Worm (Caenorhabditis elegans) whole organism, midembryonic: ENCODE measurements around the gene gakh-1.

Source experiments
- T22C8.4 ChIP-seq: fragments of 200-800 bp; sonication (Bioruptor generic); IDR thresholded peaks from 2 replicates; pipeline ENCODE4 v1.3.6; 2022; ENCODE audit warnings: missing genetic modification characterization, missing compliant biosample characterization
- cog-1 ChIP-seq: sonication (generic microtip); optimal IDR thresholded peaks from 2 replicates; lab custom pipeline; 2016; ENCODE audit warnings: missing genetic modification characterization, missing compliant biosample characterization
- flt-1 ChIP-seq: fragments of 200-800 bp; sonication (Bioruptor generic); IDR thresholded peaks from 2 replicates; pipeline ENCODE4 v1.3.6; 2022; ENCODE audit warnings: missing genetic modification characterization, missing compliant biosample characterization
- klf-2 ChIP-seq: fragments of 200-800 bp; sonication (Bioruptor generic); conservative IDR thresholded peaks from 2 replicates; pipeline ENCODE4 v1.3.6; 2022; ENCODE audit warnings: missing genetic modification reagents, missing genetic modification characterization, missing compliant biosample characterization
- med-1 ChIP-seq: sonication (generic microtip); optimal IDR thresholded peaks from 2 replicates; lab custom pipeline; 2017; ENCODE audit warnings: missing genetic modification characterization, mild to moderate bottlenecking, missing compliant biosample characterization, antibody characterized with exemption, missing genetic modification reagents; ENCODE audit not compliant: insufficient read depth
- ref-1 ChIP-seq: fragments of 200-800 bp; sonication (Bioruptor generic); conservative IDR thresholded peaks from 2 replicates; pipeline ENCODE4 v1.3.6; 2022; ENCODE audit warnings: missing genetic modification reagents, missing genetic modification characterization, missing compliant biosample characterization
- tab-1 ChIP-seq: fragments of 200-800 bp; sonication (Bioruptor generic); IDR thresholded peaks from 2 replicates; pipeline ENCODE4 v1.3.6; 2022; ENCODE audit warnings: missing genetic modification characterization, missing compliant biosample characterization
- ztf-23 ChIP-seq: fragments of 200-800 bp; sonication (Bioruptor generic); IDR thresholded peaks from 2 replicates; pipeline ENCODE4 v1.3.6; 2022; ENCODE audit warnings: missing genetic modification reagents, missing genetic modification characterization, missing compliant biosample characterization
- ztf-29 ChIP-seq: fragments of 200-800 bp; sonication (Bioruptor generic); IDR thresholded peaks from 2 replicates; pipeline ENCODE4 v1.3.6; 2022; ENCODE audit warnings: missing genetic modification reagents, missing genetic modification characterization, missing compliant biosample characterization

The gakh-1 gene

ce11 chrX:5772538-5773154 lies 9.7 kb upstream of the gakh-1 start:
- TF ChIP-seq cog-1: no peak
- no peak for TF ChIP-seq ref-1 (GFP tag; lab: Robert Waterston, UW)
- no peak for TF ChIP-seq ztf-23 (GFP tag; lab: Robert Waterston, UW)
- no peak for TF ChIP-seq tab-1 (GFP tag; lab: Robert Waterston, UW)
- TF ChIP-seq med-1 (GFP tag; lab: Kevin White, UChicago): no peak
- no peak for TF ChIP-seq klf-2 (GFP tag; lab: Robert Waterston, UW)

ce11 chrX:5773471-5773870 lies 8.8 kb upstream of the gakh-1 start, which contains the start of gene sym-3:
sym-3 (plus strand) TSS chrX:5773771.
- no peak for TF ChIP-seq T22C8.4 (GFP tag; lab: Robert Waterston, UW)
- no peak for TF ChIP-seq ztf-29 (GFP tag; lab: Robert Waterston, UW)

ce11 chrX:5775804-5776252 lies 6.5 kb upstream of the gakh-1 start:
- TF ChIP-seq cog-1 (peak; percentile 35), ztf-23 (GFP tag; lab: Robert Waterston, UW) (0 out of 2 replicates have a peak, but pooled peaks have one; percentile 42), med-1 (GFP tag; lab: Kevin White, UChicago) (no peak), tab-1 (GFP tag; lab: Robert Waterston, UW) (peak; percentile 72; the same call in 1 of the 2 replicates), ref-1 (GFP tag; lab: Robert Waterston, UW) (no peak)

ce11 chrX:5780672-5781182 lies 1.6 kb upstream of the gakh-1 start, which contains the start of gene sft-4:
sft-4 (minus strand) TSS chrX:5780722.
- peak; percentile 62 for TF ChIP-seq cog-1
- TF ChIP-seq ztf-29 (GFP tag; lab: Robert Waterston, UW): no peak
- TF ChIP-seq ref-1 (GFP tag; lab: Robert Waterston, UW): no peak
- TF ChIP-seq klf-2 (GFP tag; lab: Robert Waterston, UW): no peak
- TF ChIP-seq ztf-23 (GFP tag; lab: Robert Waterston, UW): no peak
- TF ChIP-seq T22C8.4 (GFP tag; lab: Robert Waterston, UW): 0 out of 2 replicates have a peak, but pooled peaks have one; percentile 6
- no peak for TF ChIP-seq med-1 (GFP tag; lab: Kevin White, UChicago)

ce11 chrX:5781294-5781693 lies 1.0 kb upstream of the gakh-1 start:
- TF ChIP-seq klf-2 (GFP tag; lab: Robert Waterston, UW) (no peak), med-1 (GFP tag; lab: Kevin White, UChicago) (no peak), cog-1 (no peak), ref-1 (GFP tag; lab: Robert Waterston, UW) (no peak), T22C8.4 (GFP tag; lab: Robert Waterston, UW) (no peak), ztf-29 (GFP tag; lab: Robert Waterston, UW) (no peak), tab-1 (GFP tag; lab: Robert Waterston, UW) (no peak), flt-1 (GFP tag; lab: Robert Waterston, UW) (no peak), ztf-23 (GFP tag; lab: Robert Waterston, UW) (no peak)

ce11 chrX:5786193-5786592 lies 3.9 kb downstream of the gakh-1 start, which contains the start of gene F46G11.6:
F46G11.6 (plus strand) TSS chrX:5786493.
- TF ChIP-seq med-1 (GFP tag; lab: Kevin White, UChicago): no peak
- TF ChIP-seq ztf-29 (GFP tag; lab: Robert Waterston, UW): no peak
- no peak for TF ChIP-seq cog-1
- TF ChIP-seq T22C8.4 (GFP tag; lab: Robert Waterston, UW): no peak
- no peak for TF ChIP-seq ztf-23 (GFP tag; lab: Robert Waterston, UW)
- TF ChIP-seq tab-1 (GFP tag; lab: Robert Waterston, UW): no peak
- no peak for TF ChIP-seq ref-1 (GFP tag; lab: Robert Waterston, UW)
- no peak for TF ChIP-seq flt-1 (GFP tag; lab: Robert Waterston, UW)
- TF ChIP-seq klf-2 (GFP tag; lab: Robert Waterston, UW): no peak

ce11 chrX:5787861-5788260 lies 5.6 kb downstream of the gakh-1 start, which contains the start of gene F46G11.2:
F46G11.2 (plus strand) TSS chrX:5788161.
- TF ChIP-seq klf-2 (GFP tag; lab: Robert Waterston, UW) (no peak), med-1 (GFP tag; lab: Kevin White, UChicago) (no peak)

ce11 chrX:5790915-5791314 lies 8.6 kb downstream of the gakh-1 start, which contains the start of gene twnk-1:
twnk-1 (plus strand) TSS chrX:5791215.
- TF ChIP-seq cog-1 (no peak), med-1 (GFP tag; lab: Kevin White, UChicago) (no peak), ztf-23 (GFP tag; lab: Robert Waterston, UW) (no peak), ref-1 (GFP tag; lab: Robert Waterston, UW) (no peak), flt-1 (GFP tag; lab: Robert Waterston, UW) (no peak), tab-1 (GFP tag; lab: Robert Waterston, UW) (no peak), klf-2 (GFP tag; lab: Robert Waterston, UW) (no peak), ztf-29 (GFP tag; lab: Robert Waterston, UW) (no peak), T22C8.4 (GFP tag; lab: Robert Waterston, UW) (no peak)

- no peak for TF ChIP-seq flt-1 (GFP tag; lab: Robert Waterston, UW)
- TF ChIP-seq ztf-29 (GFP tag; lab: Robert Waterston, UW): no peak
- no peak for TF ChIP-seq cog-1
- TF ChIP-seq klf-2 (GFP tag; lab: Robert Waterston, UW): no peak
- TF ChIP-seq T22C8.4 (GFP tag; lab: Robert Waterston, UW): no peak
- no peak for TF ChIP-seq med-1 (GFP tag; lab: Kevin White, UChicago)
- TF ChIP-seq ref-1 (GFP tag; lab: Robert Waterston, UW): no peak
- no peak for TF ChIP-seq ztf-23 (GFP tag; lab: Robert Waterston, UW)
- no peak for TF ChIP-seq tab-1 (GFP tag; lab: Robert Waterston, UW)
Observed at ce11 chrX:5794432-5794831, 12.1 kb downstream of the gakh-1 start.
